Fruit fly (Drosophila melanogaster) whole organism, embryonic: ENCODE measurements around the gene Rpt5.

Experiments
- C15 ChIP-seq: fragments of 200-800 bp; sonication (Bioruptor generic); IDR thresholded peaks from 3 replicates; pipeline ENCODE4 v1.3.6; 2022; ENCODE audit warnings: missing biosample characterization, missing genetic modification characterization
- CG1024 ChIP-seq: fragments of 200-800 bp; sonication (Bioruptor generic); IDR thresholded peaks from 2 replicates; pipeline ENCODE4 v1.3.6; 2022; ENCODE audit warnings: missing biosample characterization, missing genetic modification characterization
- CG11093 ChIP-seq: fragments of 200-800 bp; sonication (Bioruptor generic); IDR thresholded peaks from 3 replicates; pipeline ENCODE4 v1.3.6; 2022; ENCODE audit warnings: missing biosample characterization, missing genetic modification characterization
- CG11696 ChIP-seq: fragments of 200-800 bp; sonication (Bioruptor generic); IDR thresholded peaks from 2 replicates; pipeline ENCODE4 v1.3.6; 2022; ENCODE audit warnings: missing biosample characterization, missing genetic modification characterization
- CG12659 ChIP-seq: fragments of 200-800 bp; sonication (Bioruptor generic); optimal IDR thresholded peaks from 3 replicates; lab custom pipeline; 2017; ENCODE audit warnings: mild to moderate bottlenecking, missing biosample characterization, missing genetic modification reagents, missing genetic modification characterization
- CG1792 ChIP-seq: fragments of 200-800 bp; sonication (Bioruptor generic); optimal IDR thresholded peaks from 2 replicates; lab custom pipeline; 2016; ENCODE audit warnings: missing biosample characterization, missing genetic modification characterization
- CG18262 ChIP-seq: fragments of 200-800 bp; optimal IDR thresholded peaks from 3 replicates; lab custom pipeline; 2019; ENCODE audit warnings: missing biosample characterization, mild to moderate bottlenecking, missing genetic modification characterization, moderate library complexity
- CG3065 ChIP-seq: fragments of 200-800 bp; sonication (Bioruptor generic); optimal IDR thresholded peaks from 2 replicates; lab custom pipeline; 2016; ENCODE audit warnings: missing biosample characterization, missing genetic modification characterization
- CG32532 ChIP-seq: fragments of 200-800 bp; sonication (Bioruptor generic); IDR thresholded peaks from 2 replicates; pipeline ENCODE4 v1.3.6; 2022; ENCODE audit warnings: missing biosample characterization, missing genetic modification characterization
- CG34422 ChIP-seq: fragments of 200-800 bp; sonication (Bioruptor generic); IDR thresholded peaks from 3 replicates; pipeline ENCODE4 v1.3.6; 2022; ENCODE audit warnings: missing biosample characterization, missing genetic modification characterization
- CG42726 ChIP-seq: fragments of 200-800 bp; sonication (Bioruptor generic); IDR thresholded peaks from 2 replicates; pipeline ENCODE4 v1.3.6; 2022; ENCODE audit warnings: missing biosample characterization, missing genetic modification characterization; ENCODE audit not compliant: partially characterized antibody
- CG4282 ChIP-seq: fragments of 200-800 bp; sonication (Bioruptor generic); optimal IDR thresholded peaks from 2 replicates; lab custom pipeline; 2016; ENCODE audit warnings: missing biosample characterization, missing genetic modification characterization
- CG5245 ChIP-seq: fragments of 200-800 bp; sonication (Bioruptor generic); optimal IDR thresholded peaks from 3 replicates; lab custom pipeline; 2016; ENCODE audit warnings: missing biosample characterization, missing genetic modification characterization
- CG6813 ChIP-seq: fragments of 200-800 bp; sonication (Bioruptor generic); optimal IDR thresholded peaks from 2 replicates; lab custom pipeline; 2017; ENCODE audit warnings: missing biosample characterization, missing genetic modification characterization, mild to moderate bottlenecking, moderate library complexity, missing genetic modification reagents
- CG9437 ChIP-seq: fragments of 200-800 bp; sonication (Bioruptor generic); optimal IDR thresholded peaks from 2 replicates; lab custom pipeline; 2018; ENCODE audit warnings: missing biosample characterization, mild to moderate bottlenecking, missing genetic modification characterization
- CG9817 ChIP-seq: fragments of 200-800 bp; sonication (Bioruptor generic); optimal IDR thresholded peaks from 2 replicates; lab custom pipeline; 2018; ENCODE audit warnings: missing biosample characterization, mild to moderate bottlenecking, missing genetic modification characterization, moderate library complexity
- D ChIP-seq, 2 experiments: fragments of 200-800 bp in 1 of 2; fragments of >200 bp in 1 of 2; sonication (Bioruptor generic) in 1 of 2; optimal IDR thresholded peaks; 2 replicates in 1 of 2; 3 replicates in 1 of 2; lab custom pipeline; 2017; ENCODE audit warnings: mild to moderate bottlenecking in 1 of 2, missing biosample characterization in 1 of 2, missing genetic modification characterization in 1 of 2, missing genetic modification reagents in 1 of 2
- ERR ChIP-seq: fragments of 200-800 bp; sonication (Bioruptor generic); optimal IDR thresholded peaks from 2 replicates; lab custom pipeline; 2016; ENCODE audit warnings: missing biosample characterization, missing genetic modification characterization
- Fer1 ChIP-seq: fragments of 200-800 bp; sonication (Bioruptor generic); optimal IDR thresholded peaks from 2 replicates; lab custom pipeline; 2017; ENCODE audit warnings: missing biosample characterization, mild to moderate bottlenecking, missing genetic modification characterization
- H2.0 ChIP-seq: fragments of 200-800 bp; sonication (Bioruptor generic); IDR thresholded peaks from 2 replicates; pipeline ENCODE4 v1.3.6; 2022; ENCODE audit warnings: missing biosample characterization, missing genetic modification characterization
- HLH4C ChIP-seq: fragments of 200-800 bp; sonication (Bioruptor generic); IDR thresholded peaks from 3 replicates; pipeline ENCODE4 v1.3.6; 2022; ENCODE audit warnings: missing biosample characterization, missing genetic modification characterization; ENCODE audit not compliant: partially characterized antibody
- HLH54F ChIP-seq: fragments of 200-800 bp; sonication (Bioruptor generic); optimal IDR thresholded peaks from 3 replicates; lab custom pipeline; 2016; ENCODE audit warnings: missing biosample characterization, missing genetic modification characterization
- Hmx ChIP-seq: fragments of 200-800 bp; sonication (Bioruptor generic); optimal IDR thresholded peaks from 2 replicates; lab custom pipeline; 2016; ENCODE audit warnings: missing biosample characterization, missing genetic modification characterization
- Hr3 ChIP-seq: fragments of 200-800 bp; sonication (Bioruptor generic); optimal IDR thresholded peaks from 3 replicates; lab custom pipeline; 2016; ENCODE audit warnings: missing biosample characterization, missing genetic modification characterization
- MESR4 ChIP-seq: fragments of 200-800 bp; sonication (Bioruptor generic); optimal IDR thresholded peaks from 2 replicates; lab custom pipeline; 2018; ENCODE audit warnings: missing biosample characterization, mild to moderate bottlenecking, missing genetic modification characterization, moderate library complexity
- NC2β ChIP-seq: fragments of 200-800 bp; sonication (Bioruptor generic); optimal IDR thresholded peaks from 2 replicates; lab custom pipeline; 2016; ENCODE audit warnings: missing biosample characterization, missing genetic modification characterization
- PHDP ChIP-seq: fragments of 200-800 bp; sonication (Bioruptor generic); optimal IDR thresholded peaks from 3 replicates; lab custom pipeline; 2018; ENCODE audit warnings: missing biosample characterization, mild to moderate bottlenecking, missing genetic modification characterization, moderate library complexity
- Sox102F ChIP-seq: fragments of 200-800 bp; sonication (Bioruptor generic); optimal IDR thresholded peaks from 2 replicates; lab custom pipeline; 2018; ENCODE audit warnings: missing biosample characterization, mild to moderate bottlenecking, missing genetic modification characterization, moderate library complexity
- Ssrp ChIP-seq: fragments of 200-800 bp; sonication (Bioruptor generic); optimal IDR thresholded peaks from 2 replicates; lab custom pipeline; 2018; ENCODE audit warnings: missing biosample characterization, mild to moderate bottlenecking, missing genetic modification characterization, moderate library complexity
- YL-1 ChIP-seq: fragments of 200-800 bp; sonication (Bioruptor generic); optimal IDR thresholded peaks from 3 replicates; lab custom pipeline; 2017; ENCODE audit warnings: missing biosample characterization, mild to moderate bottlenecking, missing genetic modification characterization
- ac ChIP-seq: fragments of 200-800 bp; sonication (Bioruptor generic); optimal IDR thresholded peaks from 3 replicates; lab custom pipeline; 2017; ENCODE audit warnings: missing biosample characterization, mild to moderate bottlenecking, missing genetic modification characterization
- emc ChIP-seq: fragments of 200-800 bp; sonication (Bioruptor generic); optimal IDR thresholded peaks from 2 replicates; lab custom pipeline; 2016; ENCODE audit warnings: missing biosample characterization, missing genetic modification characterization
- fd102C ChIP-seq: fragments of 200-800 bp; sonication (Bioruptor generic); optimal IDR thresholded peaks from 2 replicates; lab custom pipeline; 2018; ENCODE audit warnings: missing biosample characterization, mild to moderate bottlenecking, missing genetic modification characterization, moderate library complexity
- gt ChIP-seq: fragments of 200-800 bp; sonication (Bioruptor generic); IDR thresholded peaks from 2 replicates; pipeline ENCODE4 v1.3.6; 2022; ENCODE audit warnings: missing biosample characterization, missing genetic modification characterization
- h ChIP-seq: fragments of >200 bp; optimal IDR thresholded peaks from 2 replicates; lab custom pipeline; 2017
- hbn ChIP-seq: fragments of 200-800 bp; sonication (Bioruptor generic); IDR thresholded peaks from 2 replicates; pipeline ENCODE4 v1.3.6; 2022; ENCODE audit warnings: missing biosample characterization, missing genetic modification characterization; ENCODE audit not compliant: partially characterized antibody
- her ChIP-seq: fragments of 200-800 bp; sonication (Bioruptor generic); optimal IDR thresholded peaks from 2 replicates; lab custom pipeline; 2016; ENCODE audit warnings: missing biosample characterization, missing genetic modification characterization
- jumu ChIP-seq: fragments of 200-800 bp; sonication (Bioruptor generic); optimal IDR thresholded peaks from 3 replicates; lab custom pipeline; 2016; ENCODE audit warnings: missing biosample characterization, missing genetic modification characterization
- kni ChIP-seq: fragments of 200-800 bp; sonication (Bioruptor generic); optimal IDR thresholded peaks from 3 replicates; lab custom pipeline; 2017; ENCODE audit warnings: mild to moderate bottlenecking, missing biosample characterization, missing genetic modification reagents, missing genetic modification characterization
- lilli ChIP-seq: fragments of 200-800 bp; sonication (Bioruptor generic); optimal IDR thresholded peaks from 3 replicates; lab custom pipeline; 2016; ENCODE audit warnings: missing biosample characterization, missing genetic modification characterization
- lmd ChIP-seq: fragments of 200-800 bp; sonication (Bioruptor generic); IDR thresholded peaks from 2 replicates; pipeline ENCODE4 v1.3.6; 2022; ENCODE audit warnings: missing biosample characterization, missing genetic modification characterization
- mirr ChIP-seq: fragments of 200-800 bp; sonication (Bioruptor generic); optimal IDR thresholded peaks from 3 replicates; lab custom pipeline; 2018; ENCODE audit warnings: missing biosample characterization, mild to moderate bottlenecking, missing genetic modification characterization
- p53 ChIP-seq: fragments of 200-800 bp; sonication (Bioruptor generic); optimal IDR thresholded peaks from 2 replicates; lab custom pipeline; 2016; ENCODE audit warnings: missing biosample characterization, missing genetic modification characterization
- phol ChIP-seq: fragments of 200-800 bp; sonication (Bioruptor generic); optimal IDR thresholded peaks from 3 replicates; lab custom pipeline; 2018; ENCODE audit warnings: missing biosample characterization, mild to moderate bottlenecking, missing genetic modification characterization, moderate library complexity
- sd ChIP-seq: fragments of 200-800 bp; sonication (Bioruptor generic); optimal IDR thresholded peaks from 3 replicates; lab custom pipeline; 2018; ENCODE audit warnings: missing biosample characterization, mild to moderate bottlenecking, missing genetic modification characterization, moderate library complexity
- seq ChIP-seq: fragments of 200-800 bp; sonication (Bioruptor generic); IDR thresholded peaks from 2 replicates; pipeline ENCODE4 v1.3.6; 2022; ENCODE audit warnings: missing biosample characterization, missing genetic modification characterization
- shn ChIP-seq: fragments of 200-800 bp; sonication (Bioruptor generic); optimal IDR thresholded peaks from 3 replicates; lab custom pipeline; 2016; ENCODE audit warnings: missing biosample characterization, missing genetic modification characterization
- tap ChIP-seq: fragments of 200-800 bp; optimal IDR thresholded peaks from 3 replicates; lab custom pipeline; 2019; ENCODE audit warnings: missing biosample characterization, mild to moderate bottlenecking, missing genetic modification characterization, moderate library complexity
- tin ChIP-seq: fragments of 200-800 bp; sonication (Bioruptor generic); optimal IDR thresholded peaks from 3 replicates; lab custom pipeline; 2016; ENCODE audit warnings: missing biosample characterization, missing genetic modification characterization
- trem ChIP-seq: fragments of 200-800 bp; optimal IDR thresholded peaks from 3 replicates; lab custom pipeline; 2019; ENCODE audit warnings: missing biosample characterization, mild to moderate bottlenecking, missing genetic modification characterization, moderate library complexity
- zfh2 ChIP-seq: fragments of 200-800 bp; sonication (Bioruptor generic); optimal IDR thresholded peaks from 2 replicates; lab custom pipeline; 2016; ENCODE audit warnings: missing biosample characterization, missing genetic modification characterization

The Rpt5 gene

DNA sequence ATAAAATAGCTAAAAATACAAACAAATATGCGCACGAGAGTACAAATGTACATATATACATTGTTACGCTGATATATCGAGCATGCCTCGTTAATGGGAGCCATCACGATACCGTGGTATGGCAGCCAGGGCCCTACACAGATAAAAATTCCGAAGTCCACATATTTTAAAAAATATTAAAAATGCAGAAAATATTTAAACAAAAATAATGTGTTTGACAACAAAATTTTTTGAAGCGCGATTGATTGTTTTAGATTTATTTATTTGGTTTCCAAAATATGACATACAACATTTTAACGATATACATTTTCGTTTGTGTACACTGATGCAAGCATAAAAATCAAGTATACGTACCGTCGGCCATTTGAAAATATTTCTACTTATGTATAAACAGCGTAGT lies 25.9 kb upstream of the Rpt5 start (continued):
- TF ChIP-seq MESR4 (GFP tag; lab: Kevin White, UChicago) (no peak), trem (tag; lab: Kevin White, UChicago) (peak; percentile 1), lilli (GFP tag; lab: Kevin White, UChicago) (peak; percentile 93), Hmx (GFP tag; lab: Kevin White, UChicago) (peak; percentile 66), seq (GFP tag; lab: Robert Waterston, UW) (peak; percentile 80), shn (GFP tag; lab: Kevin White, UChicago) (peak; percentile 32), CG9817 (peak; percentile 69), tin (peak; percentile 55), gt (GFP tag; lab: Robert Waterston, UW) (no peak), jumu (GFP tag; lab: Kevin White, UChicago) (peak; percentile 35), zfh2 (GFP tag; lab: Kevin White, UChicago) (peak; percentile 86), CG3065 (GFP tag; lab: Kevin White, UChicago) (peak; percentile 13), HLH4C (no peak), Fer1 (peak; percentile 90), kni (GFP tag; lab: Kevin White, UChicago) (no peak), h (lab: Kevin White, UChicago) (no peak), fd102C (no peak), lmd (peak; percentile 79), Ssrp (tag; lab: Kevin White, UChicago) (peak; percentile 44), C15 (GFP tag; lab: Robert Waterston, UW) (0 out of 3 replicates have a peak, but pooled peaks have one; percentile 50), hbn (GFP tag; lab: Robert Waterston, UW) (no peak), sd (tag; lab: Kevin White, UChicago) (peak; percentile 81), D (optimal IDR thresholded peaks at IDR 0.05; lab: Kevin White, UChicago) (no peak), D (GFP tag; optimal IDR thresholded peaks at IDR 0.05; lab: Kevin White, UChicago) (peak; percentile 10), emc (GFP tag; lab: Kevin White, UChicago) (no peak), ERR (peak; percentile 47), CG1024 (no peak; the same call in 1 of the 2 replicates), her (peak; percentile 56), mirr (GFP tag; lab: Kevin White, UChicago) (peak; percentile 12), H2.0 (GFP tag; lab: Robert Waterston, UW) (peak; percentile 80), CG4282 (GFP tag; lab: Kevin White, UChicago) (no peak), Hr3 (GFP tag; lab: Kevin White, UChicago) (peak; percentile 66), CG42726 (no peak), ac (GFP tag; lab: Kevin White, UChicago) (no peak), CG9437 (GFP tag; lab: Kevin White, UChicago) (peak; percentile 23), CG12659 (peak; percentile 86), Sox102F (GFP tag; lab: Kevin White, UChicago) (peak; percentile 81), CG34422 (GFP tag; lab: Robert Waterston, UW) (no peak; the same call in 2 of the 3 replicates), CG18262 (tag; lab: Kevin White, UChicago) (peak; percentile 65), PHDP (peak; percentile 90), phol (tag; lab: Kevin White, UChicago) (peak; percentile 69), CG6813 (peak; percentile 65), HLH54F (GFP tag; lab: Kevin White, UChicago) (peak; percentile 73), p53 (GFP tag; lab: Kevin White, UChicago) (no peak), NC2β (no peak), CG32532 (GFP tag; lab: Robert Waterston, UW) (peak; percentile 93), CG1792 (GFP tag; lab: Kevin White, UChicago) (peak; percentile 41), CG11093 (0 out of 3 replicates have a peak, but pooled peaks have one; percentile 18), YL-1 (GFP tag; lab: Kevin White, UChicago) (no peak), tap (tag; lab: Kevin White, UChicago) (peak; percentile 63), CG11696 (GFP tag; lab: Robert Waterston, UW) (peak; percentile 59), CG5245 (GFP tag; lab: Kevin White, UChicago) (peak; percentile 22)
